Fruit fly (Drosophila melanogaster) whole organism, embryonic: ENCODE data around the gene hfp.

Source experiments
- CG1024 ChIP-seq: fragments of 200-800 bp; sonication (Bioruptor generic); IDR thresholded peaks from 2 replicates; pipeline ENCODE4 v1.3.6; 2022; ENCODE audit warnings: missing biosample characterization, missing genetic modification characterization
- CG11456 ChIP-seq: fragments of 200-800 bp; sonication (Bioruptor generic); IDR thresholded peaks from 3 replicates; pipeline ENCODE4 v1.3.6; 2022; ENCODE audit warnings: missing biosample characterization, missing genetic modification characterization
- CG11560 ChIP-seq: fragments of 200-800 bp; sonication (Bioruptor generic); IDR thresholded peaks from 3 replicates; pipeline ENCODE4 v1.3.6; 2022; ENCODE audit warnings: missing biosample characterization, missing genetic modification characterization
- CG11723 ChIP-seq: fragments of 200-800 bp; sonication (Bioruptor generic); optimal IDR thresholded peaks from 2 replicates; lab custom pipeline; 2017; ENCODE audit warnings: missing biosample characterization, mild to moderate bottlenecking, missing genetic modification characterization
- CG16779 ChIP-seq: fragments of 200-800 bp; sonication (Bioruptor generic); IDR thresholded peaks from 2 replicates; pipeline ENCODE4 v1.3.6; 2022; ENCODE audit warnings: missing biosample characterization, missing genetic modification characterization
- CG16863 ChIP-seq: fragments of 200-800 bp; sonication (Bioruptor generic); optimal IDR thresholded peaks from 3 replicates; lab custom pipeline; 2016; ENCODE audit warnings: missing biosample characterization, missing genetic modification characterization
- CG17802 ChIP-seq: fragments of 200-800 bp; sonication (Bioruptor generic); optimal IDR thresholded peaks from 2 replicates; lab custom pipeline; 2018; ENCODE audit warnings: missing biosample characterization, mild to moderate bottlenecking, missing genetic modification characterization, moderate library complexity
- CG17912 ChIP-seq: fragments of 200-800 bp; sonication (Bioruptor generic); optimal IDR thresholded peaks from 2 replicates; lab custom pipeline; 2018; ENCODE audit warnings: missing biosample characterization, mild to moderate bottlenecking, missing genetic modification characterization
- CG1832 ChIP-seq: fragments of 200-800 bp; sonication (Bioruptor generic); optimal IDR thresholded peaks from 2 replicates; lab custom pipeline; 2017; ENCODE audit warnings: missing biosample characterization, mild to moderate bottlenecking, missing genetic modification characterization, inconsistent platforms
- CG2120 ChIP-seq: fragments of 200-800 bp; sonication (Bioruptor generic); optimal IDR thresholded peaks from 3 replicates; lab custom pipeline; 2016; ENCODE audit warnings: missing biosample characterization, missing genetic modification characterization
- CG2712 ChIP-seq: fragments of 200-800 bp; optimal IDR thresholded peaks from 3 replicates; lab custom pipeline; 2019; ENCODE audit warnings: missing biosample characterization, mild to moderate bottlenecking, missing genetic modification characterization, moderate library complexity
- CG33213 ChIP-seq: fragments of 200-800 bp; sonication (Bioruptor generic); optimal IDR thresholded peaks from 3 replicates; lab custom pipeline; 2016; ENCODE audit warnings: missing biosample characterization, missing genetic modification characterization
- CG6765 ChIP-seq: fragments of 200-800 bp; sonication (Bioruptor generic); optimal IDR thresholded peaks from 3 replicates; lab custom pipeline; 2017; ENCODE audit warnings: missing biosample characterization, mild to moderate bottlenecking, missing genetic modification characterization
- CG7372 ChIP-seq: fragments of 200-800 bp; sonication (Bioruptor generic); IDR thresholded peaks from 2 replicates; pipeline ENCODE4 v1.3.6; 2022; ENCODE audit warnings: missing biosample characterization, missing genetic modification characterization
- CG8089 ChIP-seq: fragments of 200-800 bp; sonication (Bioruptor generic); optimal IDR thresholded peaks from 3 replicates; lab custom pipeline; 2016; ENCODE audit warnings: missing biosample characterization, missing genetic modification characterization
- CG8478 ChIP-seq: fragments of >200 bp; optimal IDR thresholded peaks from 2 replicates; lab custom pipeline; 2018
- CG9437 ChIP-seq: fragments of 200-800 bp; sonication (Bioruptor generic); optimal IDR thresholded peaks from 2 replicates; lab custom pipeline; 2018; ENCODE audit warnings: missing biosample characterization, mild to moderate bottlenecking, missing genetic modification characterization
- CG9797 ChIP-seq: fragments of 200-800 bp; sonication (Bioruptor generic); optimal IDR thresholded peaks from 3 replicates; lab custom pipeline; 2018; ENCODE audit warnings: missing biosample characterization, mild to moderate bottlenecking, missing genetic modification characterization
- CrebB ChIP-seq: fragments of 200-800 bp; sonication (Bioruptor generic); optimal IDR thresholded peaks from 3 replicates; lab custom pipeline; 2018; ENCODE audit warnings: missing biosample characterization, mild to moderate bottlenecking, missing genetic modification characterization
- Lpt ChIP-seq: fragments of >200 bp; optimal IDR thresholded peaks from 2 replicates; lab custom pipeline; 2018; ENCODE audit warnings: missing biosample characterization, missing genetic modification characterization
- Mes4 ChIP-seq: fragments of 200-800 bp; sonication (Bioruptor generic); optimal IDR thresholded peaks from 2 replicates; lab custom pipeline; 2016; ENCODE audit warnings: missing biosample characterization, missing genetic modification characterization
- Oaz ChIP-seq: fragments of 200-800 bp; sonication (Bioruptor generic); IDR thresholded peaks from 2 replicates; pipeline ENCODE4 v1.3.6; 2022; ENCODE audit warnings: missing biosample characterization, missing genetic modification characterization
- Optix ChIP-seq: fragments of 200-800 bp; sonication (Bioruptor generic); IDR thresholded peaks from 3 replicates; pipeline ENCODE4 v1.3.6; 2022; ENCODE audit warnings: missing biosample characterization, missing genetic modification characterization
- Ptx1 ChIP-seq: fragments of 200-800 bp; sonication (Bioruptor generic); IDR thresholded peaks from 2 replicates; pipeline ENCODE4 v1.3.6; 2022; ENCODE audit warnings: missing biosample characterization, missing genetic modification characterization
- Spps ChIP-seq: fragments of 200-800 bp; sonication (Bioruptor generic); optimal IDR thresholded peaks from 2 replicates; lab custom pipeline; 2018; ENCODE audit warnings: missing biosample characterization, mild to moderate bottlenecking, missing genetic modification characterization
- al ChIP-seq: fragments of 200-800 bp; sonication (Bioruptor generic); IDR thresholded peaks from 2 replicates; pipeline ENCODE4 v1.3.6; 2022; ENCODE audit warnings: missing biosample characterization, missing genetic modification characterization
- amos ChIP-seq: fragments of 200-800 bp; sonication (Bioruptor generic); IDR thresholded peaks from 2 replicates; pipeline ENCODE4 v1.3.6; 2022; ENCODE audit warnings: missing biosample characterization, missing genetic modification characterization; ENCODE audit not compliant: partially characterized antibody
- cas ChIP-seq: fragments of 200-800 bp; sonication (Bioruptor generic); IDR thresholded peaks from 2 replicates; pipeline ENCODE4 v1.3.6; 2022; ENCODE audit warnings: missing biosample characterization, missing genetic modification characterization
- corto ChIP-seq: fragments of 200-800 bp; sonication (Bioruptor generic); optimal IDR thresholded peaks from 2 replicates; lab custom pipeline; 2016; ENCODE audit warnings: missing biosample characterization, mild to moderate bottlenecking, missing genetic modification characterization, moderate library complexity
- crol ChIP-seq: fragments of 200-800 bp; sonication (Bioruptor generic); IDR thresholded peaks from 2 replicates; pipeline ENCODE4 v1.3.6; 2022; ENCODE audit warnings: missing biosample characterization, missing genetic modification characterization
- dati ChIP-seq: fragments of 200-800 bp; sonication (Bioruptor generic); IDR thresholded peaks from 2 replicates; pipeline ENCODE4 v1.3.6; 2022; ENCODE audit warnings: missing biosample characterization, missing genetic modification characterization
- dimm ChIP-seq: fragments of 200-800 bp; sonication (Bioruptor generic); IDR thresholded peaks from 2 replicates; pipeline ENCODE4 v1.3.6; 2022; ENCODE audit warnings: missing biosample characterization, missing genetic modification characterization
- disco-r ChIP-seq: fragments of 200-800 bp; sonication (Bioruptor generic); optimal IDR thresholded peaks from 2 replicates; lab custom pipeline; 2016; ENCODE audit warnings: missing biosample characterization, missing genetic modification characterization
- fd102C ChIP-seq: fragments of 200-800 bp; sonication (Bioruptor generic); optimal IDR thresholded peaks from 2 replicates; lab custom pipeline; 2018; ENCODE audit warnings: missing biosample characterization, mild to moderate bottlenecking, missing genetic modification characterization, moderate library complexity
- gsb ChIP-seq: fragments of 200-800 bp; sonication (Bioruptor generic); IDR thresholded peaks from 2 replicates; pipeline ENCODE4 v1.3.6; 2022; ENCODE audit warnings: missing biosample characterization, missing genetic modification characterization
- luna ChIP-seq: fragments of 200-800 bp; sonication (Bioruptor generic); optimal IDR thresholded peaks from 2 replicates; lab custom pipeline; 2016; ENCODE audit warnings: missing biosample characterization, missing genetic modification characterization
- nerfin-1 ChIP-seq: fragments of 200-800 bp; sonication (Bioruptor generic); optimal IDR thresholded peaks from 3 replicates; lab custom pipeline; 2019; ENCODE audit warnings: missing biosample characterization, mild to moderate bottlenecking, missing genetic modification characterization, moderate library complexity
- oc ChIP-seq: fragments of 200-800 bp; sonication (Bioruptor generic); optimal IDR thresholded peaks from 2 replicates; lab custom pipeline; 2018; ENCODE audit warnings: missing biosample characterization, mild to moderate bottlenecking, missing genetic modification characterization, moderate library complexity
- p53 ChIP-seq: fragments of 200-800 bp; sonication (Bioruptor generic); optimal IDR thresholded peaks from 2 replicates; lab custom pipeline; 2016; ENCODE audit warnings: missing biosample characterization, missing genetic modification characterization
- ranshi ChIP-seq: fragments of 200-800 bp; sonication (Bioruptor generic); IDR thresholded peaks from 2 replicates; pipeline ENCODE4 v1.3.6; 2022; ENCODE audit warnings: missing biosample characterization, missing genetic modification characterization
- ro ChIP-seq: fragments of 200-800 bp; sonication (Bioruptor generic); IDR thresholded peaks from 2 replicates; pipeline ENCODE4 v1.3.6; 2022; ENCODE audit warnings: missing biosample characterization, missing genetic modification characterization
- scrt ChIP-seq: fragments of 200-800 bp; sonication (Bioruptor generic); optimal IDR thresholded peaks from 2 replicates; lab custom pipeline; 2018; ENCODE audit warnings: missing biosample characterization, mild to moderate bottlenecking, missing genetic modification characterization, moderate library complexity
- sens ChIP-seq: fragments of 200-800 bp; sonication (Bioruptor generic); peaks from one replicate; lab custom pipeline; 2016; ENCODE audit warnings: missing biosample characterization, missing genetic modification characterization
- sens-2 ChIP-seq: fragments of 200-800 bp; sonication (Bioruptor generic); IDR thresholded peaks from 2 replicates; pipeline ENCODE4 v1.3.6; 2022; ENCODE audit warnings: missing biosample characterization, missing genetic modification characterization
- shn ChIP-seq: fragments of 200-800 bp; sonication (Bioruptor generic); optimal IDR thresholded peaks from 3 replicates; lab custom pipeline; 2016; ENCODE audit warnings: missing biosample characterization, missing genetic modification characterization
- slp2 ChIP-seq: fragments of 200-800 bp; sonication (Bioruptor generic); optimal IDR thresholded peaks from 2 replicates; lab custom pipeline; 2016; ENCODE audit warnings: missing biosample characterization, missing genetic modification characterization
- so ChIP-seq: fragments of 200-800 bp; sonication (Bioruptor generic); IDR thresholded peaks from 3 replicates; pipeline ENCODE4 v1.3.6; 2022; ENCODE audit warnings: missing biosample characterization, missing genetic modification characterization
- sr ChIP-seq: fragments of 200-800 bp; sonication (Bioruptor generic); IDR thresholded peaks from 3 replicates; pipeline ENCODE4 v1.3.6; 2022; ENCODE audit warnings: missing biosample characterization, missing genetic modification characterization
- tll ChIP-seq, 2 experiments: fragments of 200-800 bp in 1 of 2; fragments of >200 bp in 1 of 2; sonication (Bioruptor generic) in 1 of 2; optimal IDR thresholded peaks; 2 replicates each; lab custom pipeline; 2017 to 2019; ENCODE audit warnings: missing biosample characterization in 2 of 2, missing genetic modification characterization in 2 of 2, mild to moderate bottlenecking in 1 of 2, moderate library complexity in 1 of 2
- vnd ChIP-seq: fragments of 200-800 bp; sonication (Bioruptor generic); IDR thresholded peaks from 3 replicates; pipeline ENCODE4 v1.3.6; 2022; ENCODE audit warnings: missing biosample characterization, missing genetic modification characterization; ENCODE audit not compliant: partially characterized antibody
- vvl ChIP-seq: fragments of 200-800 bp; sonication (Bioruptor generic); IDR thresholded peaks from 2 replicates; pipeline ENCODE4 v1.3.6; 2022; ENCODE audit warnings: missing biosample characterization, missing genetic modification characterization
- zf30C ChIP-seq: fragments of 200-800 bp; sonication (Bioruptor generic); optimal IDR thresholded peaks from 3 replicates; lab custom pipeline; 2018; ENCODE audit warnings: missing biosample characterization, mild to moderate bottlenecking, missing genetic modification characterization

hfp gene

DNA sequence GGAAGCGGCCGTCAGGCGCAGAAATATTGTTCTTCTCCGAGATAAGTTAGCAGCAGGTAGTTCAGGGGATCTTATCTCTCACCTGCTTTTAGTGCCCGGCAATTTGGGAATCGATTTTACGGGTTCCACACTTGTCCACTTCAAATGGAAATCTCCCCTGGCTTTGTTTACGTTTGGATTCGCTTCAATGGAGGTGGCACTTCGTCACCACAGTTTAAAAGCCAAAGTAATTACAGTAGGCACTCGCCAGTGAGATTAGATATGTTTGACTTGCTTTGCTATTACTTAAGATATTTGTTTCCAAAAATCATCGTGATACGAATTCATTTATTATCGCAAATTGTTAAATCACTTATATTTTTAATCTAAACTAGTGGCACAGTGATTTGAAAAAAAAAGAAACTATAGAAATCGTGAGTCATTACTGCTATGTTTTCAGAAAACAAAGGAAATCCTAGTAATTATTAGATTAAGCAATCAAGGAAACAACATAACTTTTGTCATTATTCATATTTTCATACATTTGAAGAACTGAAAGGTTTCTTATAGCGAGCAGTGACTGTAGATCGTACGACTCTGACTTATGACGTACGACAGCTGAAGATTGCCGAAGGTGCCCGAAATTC, 46.1 kb upstream of the hfp start (continued):
- TF ChIP-seq shn (GFP tag; lab: Kevin White, UChicago) = peak; percentile 64
- TF ChIP-seq oc (tag; lab: Kevin White, UChicago) = no peak
- peak; percentile 21 for TF ChIP-seq corto
- no peak for TF ChIP-seq vnd (GFP tag; lab: Robert Waterston, UW)
- TF ChIP-seq CG1832 = no peak
- no peak for TF ChIP-seq tll (GFP tag; optimal IDR thresholded peaks at IDR 0.05; lab: Kevin White, UChicago)
- TF ChIP-seq cas (GFP tag; lab: Robert Waterston, UW) = no peak
- no peak; the same call in 1 of the 2 replicates for TF ChIP-seq ranshi (GFP tag; lab: Robert Waterston, UW)
- TF ChIP-seq CG33213 (GFP tag; lab: Kevin White, UChicago) = no peak
- TF ChIP-seq amos (GFP tag; lab: Robert Waterston, UW) = no peak
- no peak for TF ChIP-seq vvl (GFP tag; lab: Robert Waterston, UW)
- peak; percentile 70 for TF ChIP-seq al (GFP tag; lab: Robert Waterston, UW)
- TF ChIP-seq sr = no peak
- TF ChIP-seq CG6765 = peak; percentile 41
- TF ChIP-seq CG7372 (GFP tag; lab: Robert Waterston, UW) = 0 out of 2 replicates have a peak, but pooled peaks have one; percentile 9
- 0 out of 2 replicates have a peak, but pooled peaks have one; percentile 17 for TF ChIP-seq Oaz (GFP tag; lab: Robert Waterston, UW)
- no peak for TF ChIP-seq CG11456
- TF ChIP-seq luna (GFP tag; lab: Kevin White, UChicago) = no peak
- TF ChIP-seq crol (GFP tag; lab: Robert Waterston, UW) = no peak
- no peak for TF ChIP-seq zf30C (GFP tag; lab: Kevin White, UChicago)
- TF ChIP-seq p53 (GFP tag; lab: Kevin White, UChicago) = no peak
- no peak for TF ChIP-seq sens-2 (GFP tag; lab: Robert Waterston, UW)
- TF ChIP-seq disco-r (GFP tag; lab: Kevin White, UChicago) = no peak
- no peak for TF ChIP-seq slp2 (GFP tag; lab: Kevin White, UChicago)
- peak; percentile 19 for TF ChIP-seq CG11723 (GFP tag; lab: Kevin White, UChicago)
- TF ChIP-seq CrebB (tag; lab: Kevin White, UChicago) = no peak
- peak; percentile 77 for TF ChIP-seq sens (GFP tag; lab: Kevin White, UChicago)
- TF ChIP-seq fd102C (GFP tag; lab: Kevin White, UChicago) = no peak
- TF ChIP-seq CG16779 (GFP tag; lab: Robert Waterston, UW) = no peak
- no peak for TF ChIP-seq Mes4
- no peak for TF ChIP-seq CG8089
- no peak for TF ChIP-seq nerfin-1 (tag; lab: Kevin White, UChicago)
- TF ChIP-seq ro (GFP tag; lab: Robert Waterston, UW) = no peak
- peak; percentile 59; the same call in 1 of the 3 replicates for TF ChIP-seq so
- TF ChIP-seq CG11560 (tag; lab: Robert Waterston, UW) = no peak
- no peak for TF ChIP-seq CG1024
- TF ChIP-seq CG2120 (GFP tag; lab: Kevin White, UChicago) = peak; percentile 89
- no peak for TF ChIP-seq CG17912 (GFP tag; lab: Kevin White, UChicago)
- no peak for TF ChIP-seq dimm
- TF ChIP-seq CG17802 = no peak
- TF ChIP-seq Lpt (GFP tag; lab: Kevin White, UChicago) = no peak
- TF ChIP-seq dati (GFP tag; lab: Robert Waterston, UW) = no peak
- TF ChIP-seq Optix (GFP tag; lab: Robert Waterston, UW) = no peak
- TF ChIP-seq CG2712 (tag; lab: Kevin White, UChicago) = peak; percentile 55
- peak; percentile 50 for TF ChIP-seq scrt (GFP tag; lab: Kevin White, UChicago)
- TF ChIP-seq CG9437 (GFP tag; lab: Kevin White, UChicago) = peak; percentile 44
- no peak for TF ChIP-seq Spps (tag; lab: Kevin White, UChicago)
- TF ChIP-seq CG16863 (GFP tag; lab: Kevin White, UChicago) = peak; percentile 57
- no peak for TF ChIP-seq CG9797 (GFP tag; lab: Kevin White, UChicago)
- no peak for TF ChIP-seq CG8478 (lab: Kevin White, UChicago)
- 0 out of 2 replicates have a peak, but pooled peaks have one; percentile 5 for TF ChIP-seq gsb (GFP tag; lab: Robert Waterston, UW)
- peak; percentile 36; the same call in 1 of the 2 replicates for TF ChIP-seq Ptx1
